Fruit fly (Drosophila melanogaster) whole organism, adult: ENCODE data around the gene Axs.

Experiments
- CG11617 ChIP-seq: fragments of 200-800 bp; sonication (Bioruptor generic); optimal IDR thresholded peaks from 2 replicates; lab custom pipeline; 2017; ENCODE audit warnings: mild to moderate bottlenecking, missing biosample characterization, missing genetic modification reagents, missing genetic modification characterization
- CG12768 ChIP-seq: fragments of 200-800 bp; sonication (Bioruptor generic); optimal IDR thresholded peaks from 2 replicates; lab custom pipeline; 2017; ENCODE audit warnings: missing biosample characterization, missing genetic modification characterization, mild to moderate bottlenecking, moderate library complexity, missing genetic modification reagents
- CG14711 ChIP-seq: fragments of 200-800 bp; sonication (Bioruptor generic); optimal IDR thresholded peaks from 2 replicates; lab custom pipeline; 2018; ENCODE audit warnings: missing biosample characterization, mild to moderate bottlenecking, missing genetic modification characterization, moderate library complexity
- CG1620 ChIP-seq: fragments of 200-800 bp; sonication (Bioruptor generic); optimal IDR thresholded peaks from 2 replicates; lab custom pipeline; 2016; ENCODE audit warnings: missing biosample characterization, missing genetic modification characterization
- CG33017 ChIP-seq: fragments of 200-800 bp; sonication (Bioruptor generic); optimal IDR thresholded peaks from 2 replicates; lab custom pipeline; 2018; ENCODE audit warnings: missing biosample characterization, mild to moderate bottlenecking, missing genetic modification characterization, moderate library complexity
- CG5204 ChIP-seq: fragments of 200-800 bp; sonication (Bioruptor generic); optimal IDR thresholded peaks from 2 replicates; lab custom pipeline; 2016; ENCODE audit warnings: missing biosample characterization, missing genetic modification characterization
- CG7045 ChIP-seq: fragments of 200-800 bp; sonication (Bioruptor generic); optimal IDR thresholded peaks from 2 replicates; lab custom pipeline; 2017; ENCODE audit warnings: missing biosample characterization, mild to moderate bottlenecking, missing genetic modification characterization
- CG7101 ChIP-seq: fragments of 200-800 bp; sonication (Bioruptor generic); optimal IDR thresholded peaks from 2 replicates; lab custom pipeline; 2018; ENCODE audit warnings: missing biosample characterization, mild to moderate bottlenecking, missing genetic modification characterization, moderate library complexity
- Clk ChIP-seq: fragments of 200-800 bp; sonication (Bioruptor generic); optimal IDR thresholded peaks from 2 replicates; lab custom pipeline; 2017; ENCODE audit warnings: missing biosample characterization, missing genetic modification characterization
- Crg-1 ChIP-seq: fragments of 200-800 bp; sonication (Bioruptor generic); optimal IDR thresholded peaks from 2 replicates; lab custom pipeline; 2016; ENCODE audit warnings: missing biosample characterization, missing genetic modification characterization
- Hr96 ChIP-seq: fragments of 200-800 bp; sonication (Bioruptor generic); optimal IDR thresholded peaks from 2 replicates; lab custom pipeline; 2016; ENCODE audit warnings: missing biosample characterization, missing genetic modification characterization
- Mnt ChIP-seq: fragments of 200-800 bp; sonication (Bioruptor generic); optimal IDR thresholded peaks from 2 replicates; lab custom pipeline; 2016; ENCODE audit warnings: missing biosample characterization, mild to moderate bottlenecking, missing genetic modification characterization
- bab1 ChIP-seq: fragments of 200-800 bp; sonication (Bioruptor generic); optimal IDR thresholded peaks from 3 replicates; lab custom pipeline; 2019; ENCODE audit warnings: missing biosample characterization, mild to moderate bottlenecking, missing genetic modification characterization, moderate library complexity
- cic ChIP-seq: fragments of 200-800 bp; sonication (Bioruptor generic); optimal IDR thresholded peaks from 2 replicates; lab custom pipeline; 2017; ENCODE audit warnings: missing biosample characterization, mild to moderate bottlenecking, missing genetic modification characterization, moderate library complexity
- cnc ChIP-seq, 2 experiments: fragments of >200 bp; optimal IDR thresholded peaks; 2 replicates each; lab custom pipeline; 2017
- kay ChIP-seq: fragments of 200-800 bp; sonication (Bioruptor generic); peaks from one replicate; lab custom pipeline; 2016; ENCODE audit warnings: missing biosample characterization, missing genetic modification characterization, borderline replicate concordance
- ovo ChIP-seq: fragments of 200-800 bp; sonication (Bioruptor generic); optimal IDR thresholded peaks from 2 replicates; lab custom pipeline; 2016; ENCODE audit warnings: missing biosample characterization, missing genetic modification characterization
- pad ChIP-seq: fragments of 200-800 bp; sonication (Bioruptor generic); optimal IDR thresholded peaks from 3 replicates; lab custom pipeline; 2017; ENCODE audit warnings: missing biosample characterization, missing genetic modification characterization, mild to moderate bottlenecking, moderate library complexity, missing genetic modification reagents
- tj ChIP-seq: fragments of 200-800 bp; sonication (Bioruptor generic); optimal IDR thresholded peaks from 3 replicates; lab custom pipeline; 2017; ENCODE audit warnings: missing biosample characterization, mild to moderate bottlenecking, missing genetic modification characterization, moderate library complexity
- toe ChIP-seq: fragments of 200-800 bp; sonication (Bioruptor generic); optimal IDR thresholded peaks from 2 replicates; lab custom pipeline; 2016; ENCODE audit warnings: missing biosample characterization, missing genetic modification characterization

Gene Axs

DNA sequence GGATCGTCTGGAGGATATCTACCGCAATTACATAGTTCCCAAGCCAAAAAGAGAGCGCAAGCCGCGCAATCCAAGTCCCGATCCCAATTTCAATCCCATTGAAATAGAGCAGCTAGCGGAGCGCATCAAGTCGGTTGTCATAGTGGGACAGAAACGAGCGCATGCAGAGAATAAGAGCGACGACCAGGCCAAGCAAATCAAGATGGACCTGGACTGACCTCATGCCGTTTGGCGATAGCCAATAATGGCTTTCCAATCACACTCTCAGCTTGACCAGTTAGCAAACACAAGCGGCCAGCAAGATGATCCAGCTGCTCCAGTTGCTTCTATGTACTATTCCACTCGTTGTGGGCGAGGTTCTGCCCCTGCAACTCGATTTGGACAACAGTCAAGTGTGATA lies 32.1 kb downstream of the Axs start:
- no peak for TF ChIP-seq CG11617 (GFP tag; lab: Kevin White, UChicago)
- no peak for TF ChIP-seq tj (GFP tag; lab: Kevin White, UChicago)
- TF ChIP-seq cic (GFP tag; lab: Kevin White, UChicago), result no peak
- no peak for TF ChIP-seq CG12768 (GFP tag; lab: Kevin White, UChicago)
- no peak for TF ChIP-seq Mnt (GFP tag; lab: Kevin White, UChicago)
- no peak for TF ChIP-seq CG5204 (GFP tag; lab: Kevin White, UChicago)
- TF ChIP-seq toe, result no peak
- no peak for TF ChIP-seq Clk
- no peak for TF ChIP-seq pad (GFP tag; lab: Kevin White, UChicago)
- no peak for TF ChIP-seq Hr96
- TF ChIP-seq CG33017 (tag; lab: Kevin White, UChicago), result no peak
- TF ChIP-seq CG7101 (tag; lab: Kevin White, UChicago), result no peak

dm6 chrX:16651098-16651497 lies 32.6 kb downstream of the Axs start, which contains the start of the genes CG32573 and CG42512:
CG32573 (plus strand) TSS chrX:16651376.
CG42512 (plus strand) TSS chrX:16651376.
- TF ChIP-seq CG14711 (tag; lab: Kevin White, UChicago), result peak; percentile 4
- TF ChIP-seq Hr96, result no peak
- no peak for TF ChIP-seq ovo (GFP tag; lab: Kevin White, UChicago)
- TF ChIP-seq cic (GFP tag; lab: Kevin White, UChicago), result no peak
- no peak for TF ChIP-seq cnc (optimal IDR thresholded peaks at IDR 0.05; lab: Kevin White, UChicago)
- TF ChIP-seq CG11617 (GFP tag; lab: Kevin White, UChicago), result no peak
- TF ChIP-seq CG33017 (tag; lab: Kevin White, UChicago), result no peak
- TF ChIP-seq tj (GFP tag; lab: Kevin White, UChicago), result no peak
- TF ChIP-seq Clk, result no peak
- no peak for TF ChIP-seq CG1620 (GFP tag; lab: Kevin White, UChicago)
- TF ChIP-seq Crg-1, result peak; percentile 41
- peak; percentile 12 for TF ChIP-seq CG5204 (GFP tag; lab: Kevin White, UChicago)
- TF ChIP-seq bab1 (GFP tag; lab: Kevin White, UChicago), result peak; percentile 35
- TF ChIP-seq Mnt (GFP tag; lab: Kevin White, UChicago), result no peak
- TF ChIP-seq CG7101 (tag; lab: Kevin White, UChicago), result peak; percentile 41
- TF ChIP-seq CG12768 (GFP tag; lab: Kevin White, UChicago), result no peak
- TF ChIP-seq pad (GFP tag; lab: Kevin White, UChicago), result peak; percentile 29
- TF ChIP-seq CG7045, result no peak
- no peak for TF ChIP-seq toe
- TF ChIP-seq kay (GFP tag; lab: Kevin White, UChicago), result no peak

DNA sequence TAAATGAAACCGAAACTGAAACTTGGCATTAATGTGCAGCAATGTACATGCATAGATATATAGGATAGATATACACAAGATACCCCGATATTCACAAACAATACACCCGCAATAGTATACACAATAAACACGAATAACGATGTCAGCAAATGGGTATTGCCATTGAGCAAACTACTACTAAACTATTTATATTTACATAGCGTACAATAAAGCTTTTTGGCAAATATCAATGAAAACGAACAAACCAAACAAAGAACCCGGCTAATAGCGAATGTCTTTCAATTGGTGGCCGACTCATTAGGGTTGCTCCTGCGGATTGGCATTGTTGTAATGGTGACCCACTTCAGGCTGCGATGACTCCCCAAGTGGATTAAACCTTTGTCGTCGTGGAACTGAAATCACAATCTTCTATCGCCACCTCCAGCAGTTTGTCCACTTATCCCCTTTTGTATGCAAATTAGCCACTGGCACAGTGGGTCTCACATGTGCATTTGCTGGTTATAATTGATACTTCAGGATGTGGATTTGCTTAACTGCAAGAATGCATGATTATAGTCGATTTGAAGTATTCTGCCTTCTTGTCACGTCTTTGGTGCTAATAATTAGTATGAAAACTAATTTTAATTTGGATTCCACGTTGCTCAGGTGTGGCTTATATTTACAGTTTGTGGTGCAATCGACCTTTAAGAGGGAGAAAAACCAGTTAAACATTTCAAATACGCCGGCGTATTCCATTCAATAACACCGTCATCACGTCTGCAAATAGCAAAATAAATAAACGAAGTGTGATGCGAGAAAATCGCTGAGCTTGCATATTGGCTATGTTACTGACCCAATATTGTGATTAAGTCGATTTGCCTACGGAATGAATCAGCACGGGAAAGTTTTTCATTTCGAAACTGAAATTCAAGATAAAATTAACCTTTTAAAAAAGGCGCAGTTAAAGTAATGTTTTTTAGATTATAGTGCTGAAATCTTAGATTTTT lies 33.3 kb downstream of the Axs start:
- no peak for TF ChIP-seq ovo (GFP tag; lab: Kevin White, UChicago)
- TF ChIP-seq Clk, result no peak
- no peak for TF ChIP-seq Hr96
- TF ChIP-seq CG7101 (tag; lab: Kevin White, UChicago), result no peak
- peak; percentile 3 for TF ChIP-seq CG12768 (GFP tag; lab: Kevin White, UChicago)
- TF ChIP-seq cnc (optimal IDR thresholded peaks at IDR 0.05; lab: Kevin White, UChicago), result no peak
- TF ChIP-seq bab1 (GFP tag; lab: Kevin White, UChicago), result no peak
- TF ChIP-seq CG14711 (tag; lab: Kevin White, UChicago), result peak; percentile 19
- TF ChIP-seq tj (GFP tag; lab: Kevin White, UChicago), result peak; percentile 64

DNA sequence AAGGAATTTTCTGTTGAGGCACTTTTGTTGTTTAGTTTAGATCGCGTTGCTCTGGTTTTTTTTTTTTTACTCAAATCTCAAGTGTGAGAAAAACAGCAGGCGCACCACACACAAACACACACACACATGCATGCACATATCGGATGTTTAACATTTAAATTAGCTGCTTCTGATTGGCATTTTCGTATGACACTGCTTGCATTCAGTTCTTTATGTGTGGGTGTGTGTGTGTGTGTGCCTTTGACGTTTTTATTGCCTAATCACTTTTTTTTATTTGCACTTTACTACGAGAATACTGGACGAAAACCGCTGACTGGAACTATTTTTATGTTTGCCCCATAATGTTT lies 35.3 kb downstream of the Axs start:
- no peak for TF ChIP-seq bab1 (GFP tag; lab: Kevin White, UChicago)
- peak; percentile 81 for TF ChIP-seq tj (GFP tag; lab: Kevin White, UChicago)

- TF ChIP-seq tj (GFP tag; lab: Kevin White, UChicago) (peak; percentile 85), CG5204 (GFP tag; lab: Kevin White, UChicago) (no peak)
These were observed 35.8 kb downstream of the Axs start for dm6 chrX:16647737-16648434.

- TF ChIP-seq tj (GFP tag; lab: Kevin White, UChicago) (no peak), CG11617 (GFP tag; lab: Kevin White, UChicago) (no peak), Mnt (GFP tag; lab: Kevin White, UChicago) (no peak), ovo (GFP tag; lab: Kevin White, UChicago) (no peak), Crg-1 (no peak), kay (GFP tag; lab: Kevin White, UChicago) (no peak), CG5204 (GFP tag; lab: Kevin White, UChicago) (no peak), CG7045 (no peak), CG33017 (tag; lab: Kevin White, UChicago) (no peak), bab1 (GFP tag; lab: Kevin White, UChicago) (no peak), Clk (no peak), cnc (optimal IDR thresholded peaks at IDR 0.05; lab: Kevin White, UChicago) (no peak)
These were observed 36.5 kb downstream of the Axs start for dm6 chrX:16647092-16647632.
